Worm (Caenorhabditis elegans) whole organism, early embryonic: Measurements from ENCODE around the gene gst-21.
A peak's percentile ranks its signal among the peaks of the same experiment; 100 is the strongest.

Experiments used
- B0310.2 ChIP-seq: sonication (generic microtip); optimal IDR thresholded peaks from 2 replicates; lab custom pipeline; 2016; ENCODE audit warnings: mild to moderate bottlenecking, missing genetic modification characterization, missing compliant biosample characterization
- F13C5.2 ChIP-seq: sonication (generic microtip); optimal IDR thresholded peaks from 2 replicates; lab custom pipeline; 2017; ENCODE audit warnings: mild to moderate bottlenecking, missing genetic modification characterization, inconsistent platforms, missing compliant biosample characterization
- aly-1 ChIP-seq: sonication (generic microtip); optimal IDR thresholded peaks from 2 replicates; lab custom pipeline; 2016; ENCODE audit warnings: missing genetic modification characterization, missing compliant biosample characterization
- ama-1 ChIP-seq: fragments of 150-350 bp; optimal IDR thresholded peaks from 2 replicates; lab custom pipeline; 2014
- ceh-13 ChIP-seq: fragments of 200-800 bp; sonication (Bioruptor generic); optimal IDR thresholded peaks from 2 replicates; lab custom pipeline; 2018; ENCODE audit warnings: mild to moderate bottlenecking, missing genetic modification characterization, missing compliant biosample characterization
- ceh-36 ChIP-seq: sonication (generic microtip); optimal IDR thresholded peaks from 2 replicates; lab custom pipeline; 2016; ENCODE audit warnings: missing genetic modification characterization, inconsistent platforms, missing compliant biosample characterization
- ets-7 ChIP-seq: sonication (generic microtip); optimal IDR thresholded peaks from 2 replicates; lab custom pipeline; 2016; ENCODE audit warnings: missing genotype, missing genetic modification characterization, missing compliant biosample characterization
- flt-1 ChIP-seq: fragments of 200-800 bp; sonication (Bioruptor generic); IDR thresholded peaks from 2 replicates; pipeline ENCODE4 v1.3.6; 2022; ENCODE audit warnings: missing genetic modification characterization, missing compliant biosample characterization
- hmbx-1 ChIP-seq: sonication (generic microtip); optimal IDR thresholded peaks from 2 replicates; lab custom pipeline; 2016; ENCODE audit warnings: mild to moderate bottlenecking, missing genetic modification characterization, missing compliant biosample characterization
- hmg-4 ChIP-seq: fragments of 200-800 bp; sonication (Bioruptor generic); optimal IDR thresholded peaks from 2 replicates; lab custom pipeline; 2018; ENCODE audit warnings: mild to moderate bottlenecking, missing genetic modification characterization, missing compliant biosample characterization
- hnd-1 ChIP-seq: sonication (generic microtip); optimal IDR thresholded peaks from 2 replicates; lab custom pipeline; 2016; ENCODE audit warnings: missing genetic modification characterization, missing compliant biosample characterization
- pes-1 ChIP-seq: fragments of 200-800 bp; sonication (Bioruptor generic); IDR thresholded peaks from 2 replicates; pipeline ENCODE4 v1.3.6; 2022; ENCODE audit warnings: missing genetic modification reagents, missing genetic modification characterization, missing compliant biosample characterization
- scrt-1 ChIP-seq: fragments of 200-800 bp; sonication (Bioruptor generic); IDR thresholded peaks from 2 replicates; pipeline ENCODE4 v1.3.6; 2022; ENCODE audit warnings: missing genetic modification characterization, missing compliant biosample characterization
- sea-1 ChIP-seq: fragments of 200-800 bp; sonication (Bioruptor generic); conservative IDR thresholded peaks from 2 replicates; pipeline ENCODE4 v1.3.6; 2022; ENCODE audit warnings: missing genetic modification characterization, missing compliant biosample characterization
- tbx-11 ChIP-seq: fragments of 200-800 bp; sonication (Bioruptor generic); IDR thresholded peaks from 2 replicates; pipeline ENCODE4 v1.3.6; 2022; ENCODE audit warnings: missing genetic modification characterization, missing compliant biosample characterization
- tbx-37 ChIP-seq: fragments of 200-800 bp; sonication (Bioruptor generic); conservative IDR thresholded peaks from 2 replicates; pipeline ENCODE4 v1.3.6; 2022; ENCODE audit warnings: missing genetic modification reagents, missing genetic modification characterization, missing compliant biosample characterization
- tra-4 ChIP-seq: sonication (generic microtip); optimal IDR thresholded peaks from 2 replicates; lab custom pipeline; 2017; ENCODE audit warnings: missing genetic modification characterization, missing compliant biosample characterization

Gene gst-21

ce11 chrV:1731918-1732317 is at the start of gene gst-21:
gst-21 (minus strand) TSS chrV:1732018.
- TF ChIP-seq F13C5.2 (tag; lab: Kevin White, UChicago) (no peak), ceh-36 (tag; lab: Kevin White, UChicago) (no peak), hnd-1 (no peak), tbx-37 (GFP tag; lab: Robert Waterston, UW) (no peak), scrt-1 (GFP tag; lab: Robert Waterston, UW) (no peak), hmg-4 (GFP tag; lab: Kevin White, UChicago) (no peak), B0310.2 (tag; lab: Kevin White, UChicago) (no peak), pes-1 (GFP tag; lab: Robert Waterston, UW) (no peak)

- TF ChIP-seq tra-4 (tag; lab: Kevin White, UChicago) (no peak), sea-1 (GFP tag; lab: Robert Waterston, UW) (no peak), ama-1 (lab: Kevin White, UChicago) (no peak), tbx-37 (GFP tag; lab: Robert Waterston, UW) (no peak), pes-1 (GFP tag; lab: Robert Waterston, UW) (no peak), ceh-36 (tag; lab: Kevin White, UChicago) (no peak), ets-7 (no peak), F13C5.2 (tag; lab: Kevin White, UChicago) (no peak), flt-1 (GFP tag; lab: Robert Waterston, UW) (no peak), aly-1 (no peak), ceh-13 (GFP tag; lab: Kevin White, UChicago) (no peak), B0310.2 (tag; lab: Kevin White, UChicago) (no peak), hmg-4 (GFP tag; lab: Kevin White, UChicago) (no peak)
Observed at ce11 chrV:1779994-1780393, 48.2 kb upstream of the gst-21 start.

- TF ChIP-seq B0310.2 (tag; lab: Kevin White, UChicago) (no peak), tbx-11 (GFP tag; lab: Robert Waterston, UW) (no peak), hnd-1 (no peak), ets-7 (no peak), ceh-13 (GFP tag; lab: Kevin White, UChicago) (no peak), scrt-1 (GFP tag; lab: Robert Waterston, UW) (no peak), tra-4 (tag; lab: Kevin White, UChicago) (no peak), aly-1 (no peak), hmbx-1 (tag; lab: Kevin White, UChicago) (no peak), ama-1 (lab: Kevin White, UChicago) (no peak), tbx-37 (GFP tag; lab: Robert Waterston, UW) (no peak), ceh-36 (tag; lab: Kevin White, UChicago) (no peak), sea-1 (GFP tag; lab: Robert Waterston, UW) (no peak), flt-1 (GFP tag; lab: Robert Waterston, UW) (no peak), F13C5.2 (tag; lab: Kevin White, UChicago) (no peak), pes-1 (GFP tag; lab: Robert Waterston, UW) (no peak), hmg-4 (GFP tag; lab: Kevin White, UChicago) (no peak)
Observed at ce11 chrV:1779136-1779535, 47.3 kb upstream of the gst-21 start, which contains the start of gene F36H9.4. F36H9.4 (minus strand) TSS chrV:1779236.

DNA sequence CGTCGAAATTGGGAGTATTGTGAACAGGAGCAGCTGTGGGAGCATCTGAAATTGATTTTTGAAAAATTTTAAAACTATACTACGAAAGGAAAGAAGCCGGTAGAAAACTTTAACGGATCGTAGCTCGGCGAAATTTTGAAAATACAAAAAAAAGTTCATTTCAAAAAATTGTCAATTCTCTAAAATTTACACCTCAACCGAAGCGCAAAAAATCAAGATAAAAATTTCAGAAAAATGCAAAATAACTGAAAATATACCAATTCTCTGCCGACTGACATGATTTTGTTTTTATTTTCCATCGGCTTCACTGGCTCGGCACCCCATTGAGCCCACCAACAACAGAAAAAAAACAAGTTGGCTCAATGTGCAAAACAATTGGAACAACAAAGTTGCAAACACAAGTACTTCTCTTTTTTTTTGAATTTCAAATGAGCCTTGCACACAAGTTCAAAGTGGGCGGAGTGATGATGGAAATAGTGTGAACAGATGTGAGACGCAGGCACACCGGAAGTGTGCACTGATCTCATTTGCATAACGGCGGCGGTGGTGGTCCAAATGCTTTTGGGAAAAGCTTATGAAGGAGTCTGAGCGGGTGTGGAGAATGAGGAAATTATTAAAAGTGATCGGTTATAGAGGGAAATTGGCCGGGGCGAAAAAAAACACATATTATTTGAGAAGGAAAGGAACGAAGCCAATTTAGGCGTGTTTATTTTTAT is 43.2 kb upstream of the gst-21 start, which contains the start of gene F36H9.7:
Gene F36H9.7 (minus strand): TSS at position 51 of the 716 bp plus-strand sequence.
- TF ChIP-seq ets-7, result no peak
- TF ChIP-seq tbx-37 (GFP tag; lab: Robert Waterston, UW), result no peak
- TF ChIP-seq ama-1 (lab: Kevin White, UChicago), result no peak
- TF ChIP-seq aly-1, result no peak
- TF ChIP-seq scrt-1 (GFP tag; lab: Robert Waterston, UW), result no peak
- TF ChIP-seq sea-1 (GFP tag; lab: Robert Waterston, UW), result no peak
- TF ChIP-seq ceh-13 (GFP tag; lab: Kevin White, UChicago), result no peak
- no peak for TF ChIP-seq F13C5.2 (tag; lab: Kevin White, UChicago)
- no peak for TF ChIP-seq tbx-11 (GFP tag; lab: Robert Waterston, UW)
- TF ChIP-seq pes-1 (GFP tag; lab: Robert Waterston, UW), result no peak
- no peak for TF ChIP-seq flt-1 (GFP tag; lab: Robert Waterston, UW)
- TF ChIP-seq hmbx-1 (tag; lab: Kevin White, UChicago), result no peak
- TF ChIP-seq tra-4 (tag; lab: Kevin White, UChicago), result no peak
- TF ChIP-seq hnd-1, result no peak
- no peak for TF ChIP-seq B0310.2 (tag; lab: Kevin White, UChicago)

- TF ChIP-seq aly-1 (no peak), tbx-11 (GFP tag; lab: Robert Waterston, UW) (no peak), pes-1 (GFP tag; lab: Robert Waterston, UW) (no peak), F13C5.2 (tag; lab: Kevin White, UChicago) (peak; percentile 11), ceh-36 (tag; lab: Kevin White, UChicago) (no peak), tra-4 (tag; lab: Kevin White, UChicago) (no peak), tbx-37 (GFP tag; lab: Robert Waterston, UW) (no peak)
Observed at ce11 chrV:1773120-1773519, 41.3 kb upstream of the gst-21 start.

ce11 chrV:1771727-1772126 is 39.9 kb upstream of the gst-21 start, which contains the start of gene dhs-13:
dhs-13 (minus strand) TSS chrV:1771734.
- TF ChIP-seq flt-1 (GFP tag; lab: Robert Waterston, UW), result no peak
- no peak for TF ChIP-seq tra-4 (tag; lab: Kevin White, UChicago)
- TF ChIP-seq tbx-11 (GFP tag; lab: Robert Waterston, UW), result no peak
- TF ChIP-seq F13C5.2 (tag; lab: Kevin White, UChicago), result no peak

ce11 chrV:1767427-1767826 is 35.6 kb upstream of the gst-21 start:
- TF ChIP-seq ceh-13 (GFP tag; lab: Kevin White, UChicago) (no peak), sea-1 (GFP tag; lab: Robert Waterston, UW) (no peak), hmg-4 (GFP tag; lab: Kevin White, UChicago) (no peak), flt-1 (GFP tag; lab: Robert Waterston, UW) (no peak), hmbx-1 (tag; lab: Kevin White, UChicago) (no peak), ets-7 (no peak), aly-1 (no peak), F13C5.2 (tag; lab: Kevin White, UChicago) (no peak), scrt-1 (GFP tag; lab: Robert Waterston, UW) (no peak), tra-4 (tag; lab: Kevin White, UChicago) (no peak), tbx-37 (GFP tag; lab: Robert Waterston, UW) (no peak), B0310.2 (tag; lab: Kevin White, UChicago) (no peak), hnd-1 (no peak), tbx-11 (GFP tag; lab: Robert Waterston, UW) (no peak), ama-1 (lab: Kevin White, UChicago) (no peak), ceh-36 (tag; lab: Kevin White, UChicago) (no peak)
